Fruit fly (Drosophila melanogaster) whole organism, embryonic: ENCODE data around the gene GstT4.

Experiments used
- BEAF-32 ChIP-seq: fragments of 200-800 bp; sonication (Bioruptor generic); optimal IDR thresholded peaks from 3 replicates; lab custom pipeline; 2017; ENCODE audit warnings: missing biosample characterization, missing genetic modification characterization, mild to moderate bottlenecking, moderate library complexity, missing genetic modification reagents
- CG11247 ChIP-seq: fragments of 200-800 bp; sonication (Bioruptor generic); IDR thresholded peaks from 2 replicates; pipeline ENCODE4 v1.3.6; 2022; ENCODE audit warnings: missing biosample characterization, missing genetic modification characterization
- CG11560 ChIP-seq: fragments of 200-800 bp; sonication (Bioruptor generic); IDR thresholded peaks from 3 replicates; pipeline ENCODE4 v1.3.6; 2022; ENCODE audit warnings: missing biosample characterization, missing genetic modification characterization
- CG11696 ChIP-seq: fragments of 200-800 bp; sonication (Bioruptor generic); IDR thresholded peaks from 2 replicates; pipeline ENCODE4 v1.3.6; 2022; ENCODE audit warnings: missing biosample characterization, missing genetic modification characterization
- CG13424 ChIP-seq: fragments of 200-800 bp; sonication (Bioruptor generic); optimal IDR thresholded peaks from 2 replicates; lab custom pipeline; 2019; ENCODE audit warnings: missing biosample characterization, mild to moderate bottlenecking, missing genetic modification characterization, moderate library complexity
- CG14710 ChIP-seq: fragments of 200-800 bp; sonication (Bioruptor generic); optimal IDR thresholded peaks from 3 replicates; lab custom pipeline; 2019; ENCODE audit warnings: missing biosample characterization, mild to moderate bottlenecking, missing genetic modification characterization, moderate library complexity
- CG1529 ChIP-seq: fragments of 200-800 bp; sonication (Bioruptor generic); optimal IDR thresholded peaks from 3 replicates; lab custom pipeline; 2018; ENCODE audit warnings: missing biosample characterization, missing genetic modification characterization
- CG1647 ChIP-seq: fragments of 200-800 bp; sonication (Bioruptor generic); optimal IDR thresholded peaks from 3 replicates; lab custom pipeline; 2016; ENCODE audit warnings: missing biosample characterization, missing genetic modification characterization
- CG18599 ChIP-seq: fragments of 200-800 bp; sonication (Bioruptor generic); optimal IDR thresholded peaks from 3 replicates; lab custom pipeline; 2017; ENCODE audit warnings: missing biosample characterization, missing genetic modification characterization, mild to moderate bottlenecking, moderate library complexity, missing genetic modification reagents
- CG31388 ChIP-seq: fragments of 200-800 bp; sonication (Bioruptor generic); optimal IDR thresholded peaks from 2 replicates; lab custom pipeline; 2016; ENCODE audit warnings: missing biosample characterization, missing genetic modification characterization
- CG34224 ChIP-seq: fragments of 200-800 bp; sonication (Bioruptor generic); IDR thresholded peaks from 3 replicates; pipeline ENCODE4 v1.3.6; 2022; ENCODE audit warnings: missing biosample characterization, missing genetic modification characterization; ENCODE audit not compliant: partially characterized antibody
- CG42726 ChIP-seq: fragments of 200-800 bp; sonication (Bioruptor generic); IDR thresholded peaks from 2 replicates; pipeline ENCODE4 v1.3.6; 2022; ENCODE audit warnings: missing biosample characterization, missing genetic modification characterization; ENCODE audit not compliant: partially characterized antibody
- CG4617 ChIP-seq: fragments of 200-800 bp; sonication (Bioruptor generic); optimal IDR thresholded peaks from 3 replicates; lab custom pipeline; 2016; ENCODE audit warnings: missing biosample characterization, missing genetic modification characterization, borderline replicate concordance
- CG6813 ChIP-seq: fragments of 200-800 bp; sonication (Bioruptor generic); optimal IDR thresholded peaks from 2 replicates; lab custom pipeline; 2017; ENCODE audit warnings: missing biosample characterization, missing genetic modification characterization, mild to moderate bottlenecking, moderate library complexity, missing genetic modification reagents
- CG7271 ChIP-seq: fragments of 200-800 bp; sonication (Bioruptor generic); optimal IDR thresholded peaks from 2 replicates; lab custom pipeline; 2018; ENCODE audit warnings: missing biosample characterization, mild to moderate bottlenecking, missing genetic modification characterization, moderate library complexity
- CG7786 ChIP-seq: fragments of 200-800 bp; sonication (Bioruptor generic); optimal IDR thresholded peaks from 2 replicates; lab custom pipeline; 2016; ENCODE audit warnings: missing biosample characterization, missing genetic modification characterization
- CG8478 ChIP-seq: fragments of >200 bp; optimal IDR thresholded peaks from 2 replicates; lab custom pipeline; 2018
- CkIIα-i1 ChIP-seq: fragments of 200-800 bp; sonication (Bioruptor generic); IDR thresholded peaks from 2 replicates; pipeline ENCODE4 v1.3.6; 2022; ENCODE audit warnings: missing biosample characterization, missing genetic modification characterization
- Ets97D ChIP-seq: fragments of 200-800 bp; sonication (Bioruptor generic); optimal IDR thresholded peaks from 3 replicates; lab custom pipeline; 2016; ENCODE audit warnings: missing biosample characterization, missing genetic modification characterization
- H15 ChIP-seq: fragments of 200-800 bp; sonication (Bioruptor generic); IDR thresholded peaks from 3 replicates; pipeline ENCODE4 v1.3.6; 2022; ENCODE audit warnings: missing biosample characterization, missing genetic modification characterization
- H2.0 ChIP-seq: fragments of 200-800 bp; sonication (Bioruptor generic); IDR thresholded peaks from 2 replicates; pipeline ENCODE4 v1.3.6; 2022; ENCODE audit warnings: missing biosample characterization, missing genetic modification characterization
- MBD-R2 ChIP-seq: fragments of 200-800 bp; sonication (Bioruptor generic); IDR thresholded peaks from 2 replicates; pipeline ENCODE4 v1.3.6; 2022; ENCODE audit warnings: missing biosample characterization, missing genetic modification characterization
- Max ChIP-seq: fragments of 200-800 bp; sonication (Bioruptor generic); optimal IDR thresholded peaks from 2 replicates; lab custom pipeline; 2016; ENCODE audit warnings: missing biosample characterization, mild to moderate bottlenecking, missing genetic modification characterization
- Pdp1 ChIP-seq, 2 experiments: fragments of 200-800 bp; sonication (Bioruptor generic); optimal IDR thresholded peaks; 3 replicates each; lab custom pipeline; 2016; ENCODE audit warnings: missing biosample characterization in 2 of 2, missing genetic modification characterization in 2 of 2, mild to moderate bottlenecking in 1 of 2, moderate library complexity in 1 of 2
- Scr ChIP-seq: fragments of 200-800 bp; sonication (Bioruptor generic); IDR thresholded peaks from 2 replicates; pipeline ENCODE4 v1.3.6; 2022; ENCODE audit warnings: missing biosample characterization, missing genetic modification characterization; ENCODE audit not compliant: partially characterized antibody
- Ssrp ChIP-seq: fragments of 200-800 bp; sonication (Bioruptor generic); optimal IDR thresholded peaks from 2 replicates; lab custom pipeline; 2018; ENCODE audit warnings: missing biosample characterization, mild to moderate bottlenecking, missing genetic modification characterization, moderate library complexity
- Tbp ChIP-seq: fragments of >200 bp; optimal IDR thresholded peaks from 2 replicates; lab custom pipeline; 2018; ENCODE audit warnings: missing biosample characterization, missing genetic modification characterization
- Trl ChIP-seq, 3 experiments: fragments of >200 bp in 2 of 3; fragments of 200-800 bp in 1 of 3; sonication (Bioruptor generic) in 1 of 3; optimal IDR thresholded peaks; 2 replicates in 1 of 3; 3 replicates in 2 of 3; lab custom pipeline; 2016 to 2017; ENCODE audit warnings: missing biosample characterization in 1 of 3, missing genetic modification characterization in 1 of 3
- aop ChIP-seq: fragments of 200-800 bp; sonication (Bioruptor generic); IDR thresholded peaks from 2 replicates; pipeline ENCODE4 v1.3.6; 2022; ENCODE audit warnings: missing biosample characterization, missing genetic modification characterization
- ara ChIP-seq: fragments of 200-800 bp; sonication (Bioruptor generic); IDR thresholded peaks from 2 replicates; pipeline ENCODE4 v1.3.6; 2022; ENCODE audit warnings: missing biosample characterization, missing genetic modification characterization
- crol ChIP-seq: fragments of 200-800 bp; sonication (Bioruptor generic); IDR thresholded peaks from 2 replicates; pipeline ENCODE4 v1.3.6; 2022; ENCODE audit warnings: missing biosample characterization, missing genetic modification characterization
- dan ChIP-seq: fragments of 200-800 bp; sonication (Bioruptor generic); IDR thresholded peaks from 2 replicates; pipeline ENCODE4 v1.3.6; 2022; ENCODE audit warnings: missing biosample characterization, missing genetic modification characterization
- disco-r ChIP-seq: fragments of 200-800 bp; sonication (Bioruptor generic); optimal IDR thresholded peaks from 2 replicates; lab custom pipeline; 2016; ENCODE audit warnings: missing biosample characterization, missing genetic modification characterization
- fd102C ChIP-seq: fragments of 200-800 bp; sonication (Bioruptor generic); optimal IDR thresholded peaks from 2 replicates; lab custom pipeline; 2018; ENCODE audit warnings: missing biosample characterization, mild to moderate bottlenecking, missing genetic modification characterization, moderate library complexity
- gcm2 ChIP-seq: fragments of 200-800 bp; sonication (Bioruptor generic); optimal IDR thresholded peaks from 2 replicates; lab custom pipeline; 2016; ENCODE audit warnings: missing biosample characterization, missing genetic modification characterization
- gsb ChIP-seq: fragments of 200-800 bp; sonication (Bioruptor generic); IDR thresholded peaks from 2 replicates; pipeline ENCODE4 v1.3.6; 2022; ENCODE audit warnings: missing biosample characterization, missing genetic modification characterization
- gsb-n ChIP-seq: fragments of 200-800 bp; sonication (Bioruptor generic); optimal IDR thresholded peaks from 3 replicates; lab custom pipeline; 2018; ENCODE audit warnings: missing biosample characterization, mild to moderate bottlenecking, missing genetic modification characterization
- jing ChIP-seq: fragments of 200-800 bp; sonication (Bioruptor generic); optimal IDR thresholded peaks from 2 replicates; lab custom pipeline; 2018; ENCODE audit warnings: missing biosample characterization, mild to moderate bottlenecking, missing genetic modification characterization
- klu ChIP-seq: fragments of 200-800 bp; sonication (Bioruptor generic); IDR thresholded peaks from 2 replicates; pipeline ENCODE4 v1.3.6; 2022; ENCODE audit warnings: missing biosample characterization, missing genetic modification characterization
- lbe ChIP-seq: fragments of 200-800 bp; sonication (Bioruptor generic); optimal IDR thresholded peaks from 2 replicates; lab custom pipeline; 2016; ENCODE audit warnings: missing biosample characterization, mild to moderate bottlenecking, missing genetic modification characterization
- lilli ChIP-seq: fragments of 200-800 bp; sonication (Bioruptor generic); optimal IDR thresholded peaks from 3 replicates; lab custom pipeline; 2016; ENCODE audit warnings: missing biosample characterization, missing genetic modification characterization
- maf-S ChIP-seq: fragments of 200-800 bp; sonication (Bioruptor generic); optimal IDR thresholded peaks from 2 replicates; lab custom pipeline; 2016; ENCODE audit warnings: missing biosample characterization, missing genetic modification characterization
- nerfin-1 ChIP-seq: fragments of 200-800 bp; sonication (Bioruptor generic); optimal IDR thresholded peaks from 3 replicates; lab custom pipeline; 2019; ENCODE audit warnings: missing biosample characterization, mild to moderate bottlenecking, missing genetic modification characterization, moderate library complexity
- oc ChIP-seq: fragments of 200-800 bp; sonication (Bioruptor generic); optimal IDR thresholded peaks from 2 replicates; lab custom pipeline; 2018; ENCODE audit warnings: missing biosample characterization, mild to moderate bottlenecking, missing genetic modification characterization, moderate library complexity
- phol ChIP-seq: fragments of 200-800 bp; sonication (Bioruptor generic); optimal IDR thresholded peaks from 3 replicates; lab custom pipeline; 2018; ENCODE audit warnings: missing biosample characterization, mild to moderate bottlenecking, missing genetic modification characterization, moderate library complexity
- sug ChIP-seq: fragments of 200-800 bp; optimal IDR thresholded peaks from 2 replicates; lab custom pipeline; 2019; ENCODE audit warnings: missing biosample characterization, mild to moderate bottlenecking, missing genetic modification characterization, moderate library complexity
- tgo ChIP-seq: fragments of 200-800 bp; sonication (Bioruptor generic); IDR thresholded peaks from 3 replicates; pipeline ENCODE4 v1.3.6; 2022; ENCODE audit warnings: missing biosample characterization, missing genetic modification characterization
- tna ChIP-seq: fragments of 200-800 bp; sonication (Bioruptor generic); IDR thresholded peaks from 2 replicates; pipeline ENCODE4 v1.3.6; 2022; ENCODE audit warnings: missing biosample characterization, missing genetic modification characterization; ENCODE audit not compliant: partially characterized antibody

The GstT4 gene

dm6 chrX:13391174-13392040, 13.1 kb upstream of the GstT4 start (continued):
- TF ChIP-seq crol (no peak), CG7271 (no peak), Ets97D (GFP tag; lab: Kevin White, UChicago) (peak; percentile 76), CkIIα-i1 (GFP tag; lab: Robert Waterston, UW) (no peak), gsb-n (tag; lab: Kevin White, UChicago) (no peak), H15 (GFP tag; lab: Robert Waterston, UW) (0 out of 3 replicates have a peak, but pooled peaks have one; percentile 38), CG14710 (no peak), sug (tag; lab: Kevin White, UChicago) (no peak), jing (GFP tag; lab: Kevin White, UChicago) (no peak), CG18599 (GFP tag; lab: Kevin White, UChicago) (peak; percentile 61), CG11247 (GFP tag; lab: Robert Waterston, UW) (0 out of 2 replicates have a peak, but pooled peaks have one; percentile 20), tgo (GFP tag; lab: Robert Waterston, UW) (peak; percentile 15; the same call in 1 of the 3 replicates), nerfin-1 (tag; lab: Kevin White, UChicago) (no peak), CG1647 (GFP tag; lab: Kevin White, UChicago) (no peak), CG13424 (tag; lab: Kevin White, UChicago) (no peak), disco-r (GFP tag; lab: Kevin White, UChicago) (no peak), CG8478 (lab: Kevin White, UChicago) (no peak), BEAF-32 (GFP tag; lab: Kevin White, UChicago) (no peak), Pdp1 (GFP tag; optimal IDR thresholded peaks at IDR 0.05; lab: Kevin White, UChicago) (peak in 1 of 2 experiments; percentile 55), Trl (optimal IDR thresholded peaks at IDR 0.05; lab: Kevin White, UChicago) (no peak), Trl (GFP tag; optimal IDR thresholded peaks at IDR 0.05; lab: Kevin White, UChicago) (peak; percentile 47), CG4617 (GFP tag; lab: Kevin White, UChicago) (no peak), phol (tag; lab: Kevin White, UChicago) (no peak), MBD-R2 (peak; percentile 13; the same call in 1 of the 2 replicates), tna (GFP tag; lab: Robert Waterston, UW) (no peak), lilli (peak; percentile 76), CG34224 (no peak), CG42726 (no peak), CG1529 (no peak), H2.0 (GFP tag; lab: Robert Waterston, UW) (no peak), lbe (GFP tag; lab: Kevin White, UChicago) (no peak), dan (GFP tag; lab: Robert Waterston, UW) (no peak), gsb (GFP tag; lab: Robert Waterston, UW) (no peak), CG11560 (peak; percentile 46; the same call in 1 of the 3 replicates), aop (no peak), gcm2 (no peak), Scr (GFP tag; lab: Robert Waterston, UW) (no peak), CG11696 (GFP tag; lab: Robert Waterston, UW) (0 out of 2 replicates have a peak, but pooled peaks have one; percentile 7), Tbp (GFP tag; lab: Kevin White, UChicago) (no peak), oc (no peak), Ssrp (tag; lab: Kevin White, UChicago) (no peak), CG31388 (GFP tag; lab: Kevin White, UChicago) (no peak), CG6813 (GFP tag; lab: Kevin White, UChicago) (peak; percentile 51), Max (GFP tag; lab: Kevin White, UChicago) (no peak), ara (GFP tag; lab: Robert Waterston, UW) (no peak), maf-S (GFP tag; lab: Kevin White, UChicago) (peak; percentile 50), CG7786 (GFP tag; lab: Kevin White, UChicago) (peak; percentile 79), fd102C (GFP tag; lab: Kevin White, UChicago) (no peak), klu (GFP tag; lab: Robert Waterston, UW) (peak; percentile 26; the same call in 1 of the 2 replicates)
